Worm (Caenorhabditis elegans) whole organism, late embryonic: ENCODE results near the gene M03F8.7.

ENCODE experiments used
- C08G9.2 ChIP-seq: sonication (generic microtip); optimal IDR thresholded peaks from 2 replicates; lab custom pipeline; 2016; ENCODE audit warnings: mild to moderate bottlenecking, missing genetic modification characterization, moderate library complexity, missing compliant biosample characterization
- C38D4.7 ChIP-seq: fragments of 200-800 bp; sonication (Bioruptor generic); optimal IDR thresholded peaks from 2 replicates; lab custom pipeline; 2018; ENCODE audit warnings: mild to moderate bottlenecking, missing genetic modification characterization, moderate library complexity, missing compliant biosample characterization
- K09A11.1 ChIP-seq: sonication (generic microtip); optimal IDR thresholded peaks from 2 replicates; lab custom pipeline; 2017; ENCODE audit warnings: antibody characterized with exemption, mild to moderate bottlenecking, missing genetic modification characterization, missing compliant biosample characterization; ENCODE audit not compliant: insufficient read depth
- Y22D7AL.16 ChIP-seq: sonication (generic microtip); optimal IDR thresholded peaks from 2 replicates; lab custom pipeline; 2016; ENCODE audit warnings: missing genetic modification characterization, missing compliant biosample characterization
- ahr-1 ChIP-seq: sonication (generic microtip); optimal IDR thresholded peaks from 2 replicates; lab custom pipeline; 2016; ENCODE audit warnings: missing genetic modification characterization, missing compliant biosample characterization
- ceh-2 ChIP-seq: sonication (generic microtip); optimal IDR thresholded peaks from 2 replicates; lab custom pipeline; 2016; ENCODE audit warnings: missing genotype, missing genetic modification characterization, missing compliant biosample characterization
- ceh-22 ChIP-seq: sonication (generic microtip); optimal IDR thresholded peaks from 2 replicates; lab custom pipeline; 2017; ENCODE audit warnings: missing biosample characterization, missing genetic modification characterization
- ceh-30 ChIP-seq: fragments of 150-350 bp; optimal IDR thresholded peaks from 2 replicates; lab custom pipeline; 2014; ENCODE audit warnings: missing biosample characterization, missing genetic modification characterization
- ceh-31 ChIP-seq: sonication (generic microtip); optimal IDR thresholded peaks from 2 replicates; lab custom pipeline; 2016; ENCODE audit warnings: missing genetic modification characterization, missing compliant biosample characterization
- ceh-45 ChIP-seq: fragments of 200-800 bp; sonication (Bioruptor generic); IDR thresholded peaks from 2 replicates; pipeline ENCODE4 v1.3.6; 2022; ENCODE audit warnings: missing genetic modification reagents, missing genetic modification characterization, missing compliant biosample characterization
- ceh-6 ChIP-seq: fragments of 200-800 bp; sonication (Bioruptor generic); optimal IDR thresholded peaks from 2 replicates; lab custom pipeline; 2018; ENCODE audit warnings: mild to moderate bottlenecking, missing genetic modification characterization, missing compliant biosample characterization
- che-1 ChIP-seq: sonication (generic microtip); optimal IDR thresholded peaks from 2 replicates; lab custom pipeline; 2016; ENCODE audit warnings: mild to moderate bottlenecking, missing genetic modification characterization, missing compliant biosample characterization
- dmd-4 ChIP-seq: sonication (generic microtip); optimal IDR thresholded peaks from 2 replicates; lab custom pipeline; 2016; ENCODE audit warnings: borderline replicate concordance, missing genetic modification characterization, missing compliant biosample characterization
- dve-1 ChIP-seq: sonication (generic microtip); optimal IDR thresholded peaks from 2 replicates; lab custom pipeline; 2017; ENCODE audit warnings: antibody characterized with exemption, mild to moderate bottlenecking, missing genetic modification characterization, missing compliant biosample characterization
- ets-4 ChIP-seq: sonication (generic microtip); optimal IDR thresholded peaks from 2 replicates; lab custom pipeline; 2016; ENCODE audit warnings: missing genetic modification characterization, missing compliant biosample characterization
- fax-1 ChIP-seq: sonication (generic microtip); optimal IDR thresholded peaks from 2 replicates; lab custom pipeline; 2016; ENCODE audit warnings: missing genotype, missing genetic modification characterization, missing compliant biosample characterization
- fkh-6 ChIP-seq: sonication (generic microtip); optimal IDR thresholded peaks from 2 replicates; lab custom pipeline; 2016; ENCODE audit warnings: missing genetic modification characterization, missing compliant biosample characterization
- gmeb-2 ChIP-seq: sonication (generic microtip); optimal IDR thresholded peaks from 2 replicates; lab custom pipeline; 2016; ENCODE audit warnings: missing genetic modification characterization, inconsistent platforms, missing compliant biosample characterization
- hlh-13 ChIP-seq: fragments of 200-800 bp; sonication (Bioruptor generic); optimal IDR thresholded peaks from 2 replicates; lab custom pipeline; 2018; ENCODE audit warnings: mild to moderate bottlenecking, missing genetic modification characterization, missing compliant biosample characterization
- hlh-15 ChIP-seq: sonication (generic microtip); optimal IDR thresholded peaks from 2 replicates; lab custom pipeline; 2016; ENCODE audit warnings: missing genetic modification characterization, missing compliant biosample characterization
- hlh-8 ChIP-seq: sonication (generic microtip); optimal IDR thresholded peaks from 2 replicates; lab custom pipeline; 2016; ENCODE audit warnings: missing genotype, missing genetic modification characterization, missing compliant biosample characterization
- lin-11 ChIP-seq: fragments of 200-800 bp; sonication (Bioruptor generic); optimal IDR thresholded peaks from 2 replicates; lab custom pipeline; 2018; ENCODE audit warnings: mild to moderate bottlenecking, missing genetic modification characterization, missing compliant biosample characterization
- madf-2 ChIP-seq: sonication (generic microtip); optimal IDR thresholded peaks from 2 replicates; lab custom pipeline; 2017; ENCODE audit warnings: missing genetic modification characterization, missing compliant biosample characterization
- mec-3 ChIP-seq: sonication (generic microtip); optimal IDR thresholded peaks from 2 replicates; lab custom pipeline; 2016; ENCODE audit warnings: borderline replicate concordance, missing genetic modification characterization, missing compliant biosample characterization
- nfya-1 ChIP-seq: sonication (generic microtip); optimal IDR thresholded peaks from 2 replicates; lab custom pipeline; 2017; ENCODE audit warnings: missing genetic modification characterization, mild to moderate bottlenecking, missing compliant biosample characterization, antibody characterized with exemption, moderate library complexity
- npax-4 ChIP-seq: sonication (generic microtip); optimal IDR thresholded peaks from 2 replicates; lab custom pipeline; 2016; ENCODE audit warnings: missing genetic modification characterization, missing compliant biosample characterization
- pat-9 ChIP-seq: fragments of 200-800 bp; sonication (Bioruptor generic); optimal IDR thresholded peaks from 2 replicates; lab custom pipeline; 2018; ENCODE audit warnings: mild to moderate bottlenecking, missing genetic modification characterization, moderate library complexity, missing compliant biosample characterization
- pha-2 ChIP-seq: sonication (generic microtip); optimal IDR thresholded peaks from 2 replicates; lab custom pipeline; 2017; ENCODE audit warnings: mild to moderate bottlenecking, missing genetic modification characterization, missing compliant biosample characterization
- pha-4 ChIP-seq: fragments of 150-350 bp; optimal IDR thresholded peaks from 2 replicates; lab custom pipeline; 2018; ENCODE audit warnings: missing biosample characterization, missing genetic modification reagents, missing genetic modification characterization
- pqm-1 ChIP-seq: sonication (generic microtip); optimal IDR thresholded peaks from 2 replicates; lab custom pipeline; 2016; ENCODE audit warnings: missing genetic modification characterization, missing compliant biosample characterization
- pros-1 ChIP-seq: fragments of 150-350 bp; optimal IDR thresholded peaks from 2 replicates; lab custom pipeline; 2014; ENCODE audit warnings: missing biosample characterization, missing genetic modification reagents, missing genetic modification characterization
- ref-2 ChIP-seq: sonication (generic microtip); optimal IDR thresholded peaks from 2 replicates; lab custom pipeline; 2016; ENCODE audit warnings: missing genetic modification characterization, missing compliant biosample characterization
- sox-2 ChIP-seq: fragments of 200-800 bp; sonication (Bioruptor generic); IDR thresholded peaks from 2 replicates; pipeline ENCODE4 v1.3.6; 2022; ENCODE audit warnings: missing genetic modification reagents, missing genetic modification characterization, missing compliant biosample characterization
- syd-9 ChIP-seq: sonication (generic microtip); optimal IDR thresholded peaks from 2 replicates; lab custom pipeline; 2016; ENCODE audit warnings: mild to moderate bottlenecking, missing genetic modification characterization, moderate library complexity, missing compliant biosample characterization
- unc-55 ChIP-seq: sonication (generic microtip); optimal IDR thresholded peaks from 2 replicates; lab custom pipeline; 2017; ENCODE audit warnings: missing biosample characterization, missing genetic modification reagents, missing genetic modification characterization
- ztf-16 ChIP-seq: sonication (generic microtip); optimal IDR thresholded peaks from 2 replicates; lab custom pipeline; 2017; ENCODE audit warnings: missing genetic modification characterization, missing compliant biosample characterization

M03F8.7 gene

DNA sequence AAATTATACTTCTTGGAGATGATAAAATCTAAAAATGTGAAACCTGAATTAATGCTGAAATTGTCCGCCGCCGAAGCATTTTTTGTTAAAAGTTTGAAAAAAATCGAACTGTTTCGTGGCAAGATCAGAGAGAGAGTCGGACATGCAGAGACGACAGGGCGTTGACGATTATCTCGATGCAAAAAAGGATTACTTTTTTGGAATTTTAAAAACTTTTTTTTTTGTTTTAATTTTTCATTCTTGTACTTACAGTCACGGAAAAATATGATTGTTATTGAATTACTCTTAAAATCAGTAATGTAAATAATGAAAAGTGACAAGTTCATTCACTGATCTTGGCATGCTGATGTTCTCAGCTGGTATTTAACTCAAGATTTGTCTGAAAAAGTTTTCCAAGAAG, at the start of gene M03F8.7, which contains the start of gene M03F8.5:
M03F8.7 (plus strand) TSS at position 249 of the 400 bp plus-strand sequence.
M03F8.5 (minus strand) TSS at position 101 of the 400 bp plus-strand sequence.
- no peak for TF ChIP-seq hlh-13 (GFP tag; lab: Kevin White, UChicago)
- no peak for TF ChIP-seq ceh-30 (tag; lab: Kevin White, UChicago)
- TF ChIP-seq unc-55 (GFP tag; lab: Kevin White, UChicago) = no peak
- TF ChIP-seq dmd-4 (tag; lab: Kevin White, UChicago) = no peak
- no peak for TF ChIP-seq ets-4 (tag; lab: Kevin White, UChicago)
- no peak for TF ChIP-seq npax-4 (tag; lab: Kevin White, UChicago)
- TF ChIP-seq pqm-1 (tag; lab: Kevin White, UChicago) = no peak
- no peak for TF ChIP-seq K09A11.1
- no peak for TF ChIP-seq che-1
- no peak for TF ChIP-seq ceh-22 (tag; lab: Kevin White, UChicago)
- no peak for TF ChIP-seq ref-2

DNA sequence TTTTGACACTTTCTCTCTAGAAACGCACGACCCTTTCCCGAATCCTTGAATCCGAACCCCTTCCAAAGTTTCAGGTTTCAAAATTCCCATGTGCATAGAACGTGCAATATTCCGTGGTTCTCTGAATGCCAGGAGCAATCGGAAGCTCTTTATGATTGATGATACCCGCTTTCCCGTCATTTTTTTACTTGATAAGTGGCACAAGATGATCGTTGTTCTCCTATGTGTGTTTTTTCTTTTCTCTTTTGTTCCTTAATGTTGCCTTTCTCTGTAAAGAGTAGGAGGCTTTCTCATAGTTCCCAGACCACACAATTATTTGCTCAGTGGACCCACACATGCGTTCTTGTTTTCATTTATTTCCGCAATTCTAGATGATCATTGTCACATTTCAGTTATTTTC, 47.9 kb upstream of the M03F8.7 start:
- TF ChIP-seq ref-2 (no peak), hlh-15 (tag; lab: Kevin White, UChicago) (no peak), dve-1 (no peak), fkh-6 (tag; lab: Kevin White, UChicago) (no peak), pros-1 (no peak), hlh-8 (tag; lab: Kevin White, UChicago) (no peak), ceh-31 (tag; lab: Kevin White, UChicago) (no peak), mec-3 (no peak), ahr-1 (tag; lab: Kevin White, UChicago) (no peak), Y22D7AL.16 (tag; lab: Kevin White, UChicago) (no peak), pha-2 (no peak), C08G9.2 (tag; lab: Kevin White, UChicago) (no peak), pat-9 (tag; lab: Kevin White, UChicago) (no peak), syd-9 (tag; lab: Kevin White, UChicago) (no peak), ceh-45 (GFP tag; lab: Robert Waterston, UW) (no peak), unc-55 (GFP tag; lab: Kevin White, UChicago) (no peak)
- TF ChIP-seq, all 69 proteins: peak for 0

DNA sequence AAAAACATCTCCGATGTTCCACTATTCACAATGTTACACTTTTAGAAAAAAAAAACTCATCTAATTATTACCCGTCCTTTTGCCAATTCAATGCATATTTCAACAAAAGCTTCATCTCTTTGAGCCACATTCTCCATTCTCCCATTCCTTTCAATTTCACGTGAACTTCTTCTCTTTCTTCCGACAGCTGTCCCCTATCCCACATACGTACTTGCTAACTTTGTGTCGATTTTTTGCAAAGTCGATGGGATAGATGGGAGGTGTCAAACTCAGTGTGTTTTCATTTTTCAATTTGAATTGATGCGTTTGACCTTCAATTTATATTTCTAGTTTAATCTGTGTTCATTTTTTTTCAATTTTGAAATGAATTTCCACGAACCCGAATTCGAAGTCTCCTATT, 45.5 kb upstream of the M03F8.7 start:
- TF ChIP-seq nfya-1 (tag; lab: Kevin White, UChicago) = no peak
- TF ChIP-seq ceh-31 (tag; lab: Kevin White, UChicago) = no peak
- TF ChIP-seq ceh-6 (GFP tag; lab: Kevin White, UChicago) = no peak
- no peak for TF ChIP-seq fax-1 (tag; lab: Kevin White, UChicago)
- TF ChIP-seq ceh-30 (tag; lab: Kevin White, UChicago) = no peak
- no peak for TF ChIP-seq pqm-1 (tag; lab: Kevin White, UChicago)
- no peak for TF ChIP-seq sox-2 (GFP tag; lab: Robert Waterston, UW)
- TF ChIP-seq lin-11 (tag; lab: Kevin White, UChicago) = no peak

DNA sequence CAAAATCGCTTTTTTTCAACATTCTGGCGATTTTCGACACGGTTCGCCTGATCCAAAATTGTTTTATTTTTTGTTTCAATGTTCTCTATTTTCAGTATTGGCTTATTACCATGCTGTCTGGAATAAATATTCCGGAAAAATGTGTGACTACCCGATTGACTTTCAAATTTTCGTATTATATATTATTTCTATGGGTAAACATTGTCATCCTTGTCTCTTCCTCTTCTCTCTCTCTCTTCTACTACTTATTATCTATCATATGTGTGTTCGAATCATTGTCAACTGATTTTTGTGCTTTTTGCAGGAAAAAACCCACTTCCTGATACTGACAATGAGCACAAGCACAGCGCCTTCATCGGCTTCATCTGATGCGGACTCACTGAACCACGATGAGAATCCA, 43.7 kb upstream of the M03F8.7 start, which contains the start of gene C04E6.7:
C04E6.7 (plus strand) TSS at position 301 of the 400 bp plus-strand sequence.
- TF ChIP-seq C08G9.2 (tag; lab: Kevin White, UChicago) (no peak), dve-1 (no peak), C38D4.7 (GFP tag; lab: Kevin White, UChicago) (no peak), pha-4 (tag; lab: Kevin White, UChicago) (no peak), fax-1 (tag; lab: Kevin White, UChicago) (no peak), ztf-16 (tag; lab: Kevin White, UChicago) (no peak), ceh-2 (tag; lab: Kevin White, UChicago) (no peak), pqm-1 (tag; lab: Kevin White, UChicago) (no peak), gmeb-2 (tag; lab: Kevin White, UChicago) (no peak), ceh-31 (tag; lab: Kevin White, UChicago) (no peak), ceh-30 (tag; lab: Kevin White, UChicago) (no peak), madf-2 (tag; lab: Kevin White, UChicago) (no peak), fkh-6 (tag; lab: Kevin White, UChicago) (no peak)
